Worm (Caenorhabditis elegans) whole organism, L1 larva: ENCODE measurements around the gene D1022.3.

Source experiments
- alr-1 ChIP-seq: fragments of 200-800 bp; sonication (Bioruptor generic); optimal IDR thresholded peaks from 2 replicates; lab custom pipeline; 2018; ENCODE audit warnings: borderline replicate concordance, mild to moderate bottlenecking, missing genetic modification characterization, missing compliant biosample characterization
- aly-2 ChIP-seq: fragments of 150-350 bp; optimal IDR thresholded peaks from 2 replicates; lab custom pipeline; 2014; ENCODE audit warnings: missing biosample characterization, missing genetic modification characterization
- blmp-1 ChIP-seq: fragments of 150-350 bp; optimal IDR thresholded peaks from 2 replicates; lab custom pipeline; 2014; ENCODE audit warnings: missing biosample characterization, missing genetic modification characterization
- lin-15B ChIP-seq: fragments of 150-350 bp; sonication (generic microtip); optimal IDR thresholded peaks from 3 replicates; lab custom pipeline; 2014; ENCODE audit warnings: missing biosample characterization, missing genetic modification characterization
- nhr-11 ChIP-seq: fragments of 150-350 bp; optimal IDR thresholded peaks from 2 replicates; lab custom pipeline; 2014; ENCODE audit warnings: missing biosample characterization, missing genetic modification characterization
- nhr-76 ChIP-seq: sonication (generic microtip); optimal IDR thresholded peaks from 2 replicates; lab custom pipeline; 2017; ENCODE audit warnings: missing biosample characterization, missing genetic modification characterization
- nhr-84 ChIP-seq: sonication (generic microtip); optimal IDR thresholded peaks from 2 replicates; lab custom pipeline; 2017; ENCODE audit warnings: missing biosample characterization, missing genetic modification characterization
- nhr-90 ChIP-seq: sonication (generic microtip); optimal IDR thresholded peaks from 2 replicates; lab custom pipeline; 2016; ENCODE audit warnings: mild to moderate bottlenecking, missing genetic modification characterization, missing compliant biosample characterization; ENCODE audit not compliant: poor library complexity
- sup-37 ChIP-seq: fragments of 200-800 bp; sonication (Bioruptor generic); optimal IDR thresholded peaks from 2 replicates; lab custom pipeline; 2018; ENCODE audit warnings: mild to moderate bottlenecking, missing genetic modification characterization, missing compliant biosample characterization
- unc-62 ChIP-seq: fragments of 150-350 bp; optimal IDR thresholded peaks from 2 replicates; lab custom pipeline; 2014; ENCODE audit warnings: missing biosample characterization, missing genetic modification reagents, missing genetic modification characterization
- zag-1 ChIP-seq: fragments of 150-350 bp; optimal IDR thresholded peaks from 2 replicates; lab custom pipeline; 2014; ENCODE audit warnings: missing biosample characterization, missing genetic modification characterization
- ztf-11 ChIP-seq, 2 experiments: sonication (generic microtip); optimal IDR thresholded peaks; 2 replicates each; lab custom pipeline; 2016 to 2017; ENCODE audit warnings: missing genetic modification characterization in 2 of 2, missing biosample characterization in 1 of 2, missing compliant biosample characterization in 1 of 2
- ztf-4 ChIP-seq: fragments of 150-350 bp; optimal IDR thresholded peaks from 2 replicates; lab custom pipeline; 2014; ENCODE audit warnings: missing biosample characterization, missing genetic modification characterization

ce11 chrII:7459205-7459604 is 3.1 kb upstream of the D1022.3 start, which contains the start of gene D1022.2:
- TF ChIP-seq blmp-1 (tag; lab: Kevin White, UChicago) (no peak), ztf-11 (tag; optimal IDR thresholded peaks at IDR 0.05; lab: Kevin White, UChicago) (no peak), zag-1 (tag; lab: Kevin White, UChicago) (no peak), lin-15B (no peak), alr-1 (tag; lab: Kevin White, UChicago) (no peak), nhr-90 (tag; lab: Kevin White, UChicago) (no peak), nhr-84 (tag; lab: Kevin White, UChicago) (no peak), ztf-4 (tag; lab: Kevin White, UChicago) (no peak), nhr-11 (no peak), sup-37 (GFP tag; lab: Kevin White, UChicago) (no peak), unc-62 (GFP tag; lab: Kevin White, UChicago) (no peak), nhr-76 (tag; lab: Kevin White, UChicago) (no peak), aly-2 (tag; lab: Kevin White, UChicago) (no peak)
